Fruit fly (Drosophila melanogaster) whole organism, embryonic: ENCODE measurements around the gene CG10907.

Source experiments
- BEAF-32 ChIP-seq: fragments of 200-800 bp; sonication (Bioruptor generic); optimal IDR thresholded peaks from 3 replicates; lab custom pipeline; 2017; ENCODE audit warnings: missing biosample characterization, missing genetic modification characterization, mild to moderate bottlenecking, moderate library complexity, missing genetic modification reagents
- Bdp1 ChIP-seq: fragments of 200-800 bp; sonication (Bioruptor generic); optimal IDR thresholded peaks from 3 replicates; lab custom pipeline; 2016; ENCODE audit warnings: missing biosample characterization, missing genetic modification characterization
- CG10209 ChIP-seq: fragments of 200-800 bp; sonication (Bioruptor generic); optimal IDR thresholded peaks from 3 replicates; lab custom pipeline; 2017; ENCODE audit warnings: missing biosample characterization, mild to moderate bottlenecking, missing genetic modification characterization, missing genetic modification reagents
- CG10267 ChIP-seq: fragments of 200-800 bp; sonication (Bioruptor generic); optimal IDR thresholded peaks from 2 replicates; lab custom pipeline; 2018; ENCODE audit warnings: missing biosample characterization, mild to moderate bottlenecking, missing genetic modification characterization, moderate library complexity
- CG10274 ChIP-seq: fragments of 200-800 bp; sonication (Bioruptor generic); optimal IDR thresholded peaks from 3 replicates; lab custom pipeline; 2017; ENCODE audit warnings: missing biosample characterization, mild to moderate bottlenecking, missing genetic modification characterization
- CG10959 ChIP-seq: fragments of 200-800 bp; sonication (Bioruptor generic); IDR thresholded peaks from 2 replicates; pipeline ENCODE4 v1.3.6; 2022; ENCODE audit warnings: missing biosample characterization, missing genetic modification characterization
- CG11247 ChIP-seq: fragments of 200-800 bp; sonication (Bioruptor generic); IDR thresholded peaks from 2 replicates; pipeline ENCODE4 v1.3.6; 2022; ENCODE audit warnings: missing biosample characterization, missing genetic modification characterization
- CG11560 ChIP-seq: fragments of 200-800 bp; sonication (Bioruptor generic); IDR thresholded peaks from 3 replicates; pipeline ENCODE4 v1.3.6; 2022; ENCODE audit warnings: missing biosample characterization, missing genetic modification characterization
- CG12391 ChIP-seq: fragments of 200-800 bp; sonication (Bioruptor generic); optimal IDR thresholded peaks from 3 replicates; lab custom pipeline; 2018; ENCODE audit warnings: missing biosample characterization, mild to moderate bottlenecking, missing genetic modification characterization, moderate library complexity
- CG15696 ChIP-seq: fragments of 200-800 bp; sonication (Bioruptor generic); optimal IDR thresholded peaks from 2 replicates; lab custom pipeline; 2019; ENCODE audit warnings: missing biosample characterization, mild to moderate bottlenecking, missing genetic modification characterization, moderate library complexity
- CG1603 ChIP-seq: fragments of 200-800 bp; sonication (Bioruptor generic); optimal IDR thresholded peaks from 2 replicates; lab custom pipeline; 2019; ENCODE audit warnings: missing biosample characterization, mild to moderate bottlenecking, missing genetic modification characterization, moderate library complexity
- CG17361 ChIP-seq: fragments of 200-800 bp; sonication (Bioruptor generic); IDR thresholded peaks from 3 replicates; pipeline ENCODE4 v1.3.6; 2022; ENCODE audit warnings: missing biosample characterization, missing genetic modification characterization
- CG17829 ChIP-seq: fragments of 200-800 bp; optimal IDR thresholded peaks from 2 replicates; lab custom pipeline; 2019; ENCODE audit warnings: missing biosample characterization, mild to moderate bottlenecking, missing genetic modification characterization, moderate library complexity
- CG2120 ChIP-seq: fragments of 200-800 bp; sonication (Bioruptor generic); optimal IDR thresholded peaks from 3 replicates; lab custom pipeline; 2016; ENCODE audit warnings: missing biosample characterization, missing genetic modification characterization
- CG32772 ChIP-seq: fragments of 200-800 bp; sonication (Bioruptor generic); IDR thresholded peaks from 2 replicates; pipeline ENCODE4 v1.3.6; 2022; ENCODE audit warnings: missing biosample characterization, missing genetic modification characterization
- CG33213 ChIP-seq: fragments of 200-800 bp; sonication (Bioruptor generic); optimal IDR thresholded peaks from 3 replicates; lab custom pipeline; 2016; ENCODE audit warnings: missing biosample characterization, missing genetic modification characterization
- CG4282 ChIP-seq: fragments of 200-800 bp; sonication (Bioruptor generic); optimal IDR thresholded peaks from 2 replicates; lab custom pipeline; 2016; ENCODE audit warnings: missing biosample characterization, missing genetic modification characterization
- CG7357 ChIP-seq: fragments of 200-800 bp; sonication (Bioruptor generic); IDR thresholded peaks from 3 replicates; pipeline ENCODE4 v1.3.6; 2022; ENCODE audit warnings: missing biosample characterization, missing genetic modification characterization
- CG8924 ChIP-seq: fragments of 200-800 bp; optimal IDR thresholded peaks from 3 replicates; lab custom pipeline; 2019; ENCODE audit warnings: missing biosample characterization, mild to moderate bottlenecking, missing genetic modification characterization, moderate library complexity
- CHES-1-like ChIP-seq: fragments of 200-800 bp; sonication (Bioruptor generic); optimal IDR thresholded peaks from 2 replicates; lab custom pipeline; 2016; ENCODE audit warnings: missing biosample characterization, missing genetic modification characterization
- D ChIP-seq, 2 experiments: fragments of 200-800 bp in 1 of 2; fragments of >200 bp in 1 of 2; sonication (Bioruptor generic) in 1 of 2; optimal IDR thresholded peaks; 2 replicates in 1 of 2; 3 replicates in 1 of 2; lab custom pipeline; 2017; ENCODE audit warnings: mild to moderate bottlenecking in 1 of 2, missing biosample characterization in 1 of 2, missing genetic modification characterization in 1 of 2, missing genetic modification reagents in 1 of 2
- Dll ChIP-seq: fragments of 200-800 bp; sonication (Bioruptor generic); IDR thresholded peaks from 4 replicates; pipeline ENCODE4 v1.3.6; 2022; ENCODE audit warnings: missing biosample characterization, missing genetic modification characterization; ENCODE audit not compliant: partially characterized antibody
- Hr51 ChIP-seq, 2 experiments: fragments of 200-800 bp; sonication (Bioruptor generic); optimal IDR thresholded peaks; 2 replicates in 1 of 2; 3 replicates in 1 of 2; lab custom pipeline; 2016 to 2018; ENCODE audit warnings: missing biosample characterization in 2 of 2, missing genetic modification characterization in 2 of 2, mild to moderate bottlenecking in 1 of 2, moderate library complexity in 1 of 2
- Lim3 ChIP-seq: fragments of 200-800 bp; sonication (Bioruptor generic); IDR thresholded peaks from 2 replicates; pipeline ENCODE4 v1.3.6; 2022; ENCODE audit warnings: missing biosample characterization, missing genetic modification characterization
- Max ChIP-seq: fragments of 200-800 bp; sonication (Bioruptor generic); optimal IDR thresholded peaks from 2 replicates; lab custom pipeline; 2016; ENCODE audit warnings: missing biosample characterization, mild to moderate bottlenecking, missing genetic modification characterization
- Pdp1 ChIP-seq, 2 experiments: fragments of 200-800 bp; sonication (Bioruptor generic); optimal IDR thresholded peaks; 3 replicates each; lab custom pipeline; 2016; ENCODE audit warnings: missing biosample characterization in 2 of 2, missing genetic modification characterization in 2 of 2, mild to moderate bottlenecking in 1 of 2, moderate library complexity in 1 of 2
- Rx ChIP-seq: fragments of 200-800 bp; sonication (Bioruptor generic); IDR thresholded peaks from 2 replicates; pipeline ENCODE4 v1.3.6; 2022; ENCODE audit warnings: missing biosample characterization, missing genetic modification characterization
- Usf ChIP-seq: fragments of 200-800 bp; sonication (Bioruptor generic); optimal IDR thresholded peaks from 2 replicates; lab custom pipeline; 2017; ENCODE audit warnings: missing genotype, missing biosample characterization, missing genetic modification characterization
- Xbp1 ChIP-seq: fragments of 200-800 bp; sonication (Bioruptor generic); optimal IDR thresholded peaks from 3 replicates; lab custom pipeline; 2016; ENCODE audit warnings: missing biosample characterization, mild to moderate bottlenecking, missing genetic modification characterization
- cad ChIP-seq: fragments of >200 bp; optimal IDR thresholded peaks from 2 replicates; lab custom pipeline; 2017; ENCODE audit warnings: missing biosample characterization, missing genetic modification characterization
- chinmo ChIP-seq: fragments of 200-800 bp; sonication (Bioruptor generic); IDR thresholded peaks from 4 replicates; pipeline ENCODE4 v1.3.6; 2022; ENCODE audit warnings: missing biosample characterization, missing genetic modification characterization; ENCODE audit not compliant: partially characterized antibody
- chm ChIP-seq: fragments of 200-800 bp; sonication (Bioruptor generic); IDR thresholded peaks from 2 replicates; pipeline ENCODE4 v1.3.6; 2022; ENCODE audit warnings: missing biosample characterization, missing genetic modification characterization
- ci ChIP-seq: fragments of 200-800 bp; sonication (Bioruptor generic); IDR thresholded peaks from 3 replicates; pipeline ENCODE4 v1.3.6; 2022; ENCODE audit warnings: missing biosample characterization, missing genetic modification characterization
- gfzf ChIP-seq: fragments of 200-800 bp; sonication (Bioruptor generic); optimal IDR thresholded peaks from 2 replicates; lab custom pipeline; 2016; ENCODE audit warnings: missing biosample characterization, mild to moderate bottlenecking, missing genetic modification characterization, moderate library complexity
- grau ChIP-seq: fragments of 200-800 bp; optimal IDR thresholded peaks from 3 replicates; lab custom pipeline; 2019; ENCODE audit warnings: missing biosample characterization, mild to moderate bottlenecking, missing genetic modification characterization, moderate library complexity
- insv ChIP-seq, 2 experiments: fragments of 200-800 bp; sonication (Bioruptor generic); optimal IDR thresholded peaks; 3 replicates each; lab custom pipeline; 2016 to 2018; ENCODE audit warnings: missing biosample characterization in 2 of 2, missing genetic modification characterization in 2 of 2
- kni ChIP-seq: fragments of 200-800 bp; sonication (Bioruptor generic); optimal IDR thresholded peaks from 3 replicates; lab custom pipeline; 2017; ENCODE audit warnings: mild to moderate bottlenecking, missing biosample characterization, missing genetic modification reagents, missing genetic modification characterization
- otp ChIP-seq: fragments of 200-800 bp; sonication (Bioruptor generic); IDR thresholded peaks from 3 replicates; pipeline ENCODE4, ENCODE4 v1.3.6; 2022; ENCODE audit warnings: missing biosample characterization, missing genetic modification characterization
- phol ChIP-seq: fragments of 200-800 bp; sonication (Bioruptor generic); optimal IDR thresholded peaks from 3 replicates; lab custom pipeline; 2018; ENCODE audit warnings: missing biosample characterization, mild to moderate bottlenecking, missing genetic modification characterization, moderate library complexity
- pita ChIP-seq: fragments of 200-800 bp; sonication (Bioruptor generic); optimal IDR thresholded peaks from 2 replicates; lab custom pipeline; 2017; ENCODE audit warnings: missing biosample characterization, mild to moderate bottlenecking, missing genetic modification characterization
- pzg ChIP-seq: fragments of 200-800 bp; sonication (Bioruptor generic); optimal IDR thresholded peaks from 3 replicates; lab custom pipeline; 2018; ENCODE audit warnings: missing biosample characterization, mild to moderate bottlenecking, missing genetic modification characterization, moderate library complexity
- ranshi ChIP-seq: fragments of 200-800 bp; sonication (Bioruptor generic); IDR thresholded peaks from 2 replicates; pipeline ENCODE4 v1.3.6; 2022; ENCODE audit warnings: missing biosample characterization, missing genetic modification characterization
- sc ChIP-seq, 3 experiments: fragments of >200 bp in 2 of 3; fragments of 200-800 bp in 1 of 3; sonication (Bioruptor generic) in 1 of 3; optimal IDR thresholded peaks; 2 replicates in 2 of 3; 3 replicates in 1 of 3; lab custom pipeline; 2017; ENCODE audit warnings: mild to moderate bottlenecking in 1 of 3, missing biosample characterization in 1 of 3, missing genetic modification characterization in 1 of 3, missing genetic modification reagents in 1 of 3
- slou ChIP-seq: fragments of 200-800 bp; sonication (Bioruptor generic); optimal IDR thresholded peaks from 3 replicates; lab custom pipeline; 2016; ENCODE audit warnings: missing biosample characterization, missing genetic modification characterization
- slp2 ChIP-seq: fragments of 200-800 bp; sonication (Bioruptor generic); optimal IDR thresholded peaks from 2 replicates; lab custom pipeline; 2016; ENCODE audit warnings: missing biosample characterization, missing genetic modification characterization
- sna ChIP-seq: fragments of 200-800 bp; sonication (Bioruptor generic); IDR thresholded peaks from 2 replicates; pipeline ENCODE4 v1.3.6; 2022; ENCODE audit warnings: missing biosample characterization, missing genetic modification characterization; ENCODE audit not compliant: partially characterized antibody
- tup ChIP-seq: fragments of 200-800 bp; sonication (Bioruptor generic); optimal IDR thresholded peaks from 2 replicates; lab custom pipeline; 2016; ENCODE audit warnings: missing biosample characterization, mild to moderate bottlenecking, missing genetic modification characterization, moderate library complexity
- vnd ChIP-seq: fragments of 200-800 bp; sonication (Bioruptor generic); IDR thresholded peaks from 3 replicates; pipeline ENCODE4 v1.3.6; 2022; ENCODE audit warnings: missing biosample characterization, missing genetic modification characterization; ENCODE audit not compliant: partially characterized antibody
- zfh1 ChIP-seq: fragments of 200-800 bp; sonication (Bioruptor generic); IDR thresholded peaks from 3 replicates; pipeline ENCODE4 v1.3.6; 2022; ENCODE audit warnings: missing biosample characterization, missing genetic modification characterization

Gene CG10907

dm6 chr3L:11833296-11833717, 40.0 kb downstream of the CG10907 start, which contains the start of gene CycA (continued):
- peak; percentile 95 for TF ChIP-seq pzg
- no peak for TF ChIP-seq CG10959 (GFP tag; lab: Robert Waterston, UW)
- peak in 1 of 2 experiments; percentile 41 for TF ChIP-seq Hr51 (GFP tag; optimal IDR thresholded peaks at IDR 0.05; lab: Kevin White, UChicago)
- no peak for TF ChIP-seq CG17361
- no peak for TF ChIP-seq CG11560
- no peak for TF ChIP-seq CG7357 (GFP tag; lab: Robert Waterston, UW)
- peak; percentile 84 for TF ChIP-seq chinmo (GFP tag; lab: Robert Waterston, UW)
- peak; percentile 77 for TF ChIP-seq sna (GFP tag; lab: Robert Waterston, UW)
- TF ChIP-seq CG10209 (GFP tag; lab: Kevin White, UChicago) = no peak
- no peak for TF ChIP-seq CHES-1-like
- TF ChIP-seq Bdp1 (GFP tag; lab: Kevin White, UChicago) = no peak
- no peak for TF ChIP-seq Usf
- no peak for TF ChIP-seq D (optimal IDR thresholded peaks at IDR 0.05; lab: Kevin White, UChicago)
- no peak for TF ChIP-seq D (GFP tag; optimal IDR thresholded peaks at IDR 0.05; lab: Kevin White, UChicago)
- TF ChIP-seq CG12391 (tag; lab: Kevin White, UChicago) = peak; percentile 25
- TF ChIP-seq grau (tag; lab: Kevin White, UChicago) = no peak
- no peak for TF ChIP-seq tup (GFP tag; lab: Kevin White, UChicago)
- peak in 1 of 2 experiments; percentile 28 for TF ChIP-seq insv (GFP tag; optimal IDR thresholded peaks at IDR 0.05; lab: Kevin White, UChicago)
- TF ChIP-seq CG17829 (tag; lab: Kevin White, UChicago) = peak; percentile 47
- peak; percentile 15 for TF ChIP-seq Xbp1 (GFP tag; lab: Kevin White, UChicago)
- TF ChIP-seq ci (GFP tag; lab: Robert Waterston, UW) = no peak
- TF ChIP-seq CG10274 = no peak
- peak; percentile 66 for TF ChIP-seq CG8924 (tag; lab: Kevin White, UChicago)
- TF ChIP-seq BEAF-32 = peak; percentile 93
- no peak for TF ChIP-seq cad
- no peak for TF ChIP-seq Rx (GFP tag; lab: Robert Waterston, UW)
- TF ChIP-seq zfh1 (GFP tag; lab: Robert Waterston, UW) = no peak
- no peak for TF ChIP-seq pita (GFP tag; lab: Kevin White, UChicago)
- TF ChIP-seq CG32772 (GFP tag; lab: Robert Waterston, UW) = no peak
- TF ChIP-seq slou (GFP tag; lab: Kevin White, UChicago) = no peak
- TF ChIP-seq chm = peak; percentile 37; the same call in 1 of the 2 replicates
- TF ChIP-seq phol = peak; percentile 72
- no peak for TF ChIP-seq Lim3 (GFP tag; lab: Robert Waterston, UW)
- TF ChIP-seq CG11247 = no peak
- TF ChIP-seq vnd (GFP tag; lab: Robert Waterston, UW) = peak; percentile 74; the same call in 2 of the 3 replicates
- 0 out of 2 replicates have a peak, but pooled peaks have one; percentile 2 for TF ChIP-seq ranshi
- no peak for TF ChIP-seq otp
- peak; percentile 26 for TF ChIP-seq CG4282 (GFP tag; lab: Kevin White, UChicago)
- peak; percentile 86 for TF ChIP-seq Dll (GFP tag; lab: Robert Waterston, UW)
- peak; percentile 49 for TF ChIP-seq CG33213 (GFP tag; lab: Kevin White, UChicago)
- TF ChIP-seq Max (GFP tag; lab: Kevin White, UChicago) = peak; percentile 22
- TF ChIP-seq CG2120 (GFP tag; lab: Kevin White, UChicago) = peak; percentile 13
- no peak for TF ChIP-seq kni (GFP tag; lab: Kevin White, UChicago)
- TF ChIP-seq sc (optimal IDR thresholded peaks at IDR 0.05; lab: Kevin White, UChicago) = no peak
- no peak for TF ChIP-seq sc (GFP tag; optimal IDR thresholded peaks at IDR 0.05; lab: Kevin White, UChicago)
- TF ChIP-seq Pdp1 (GFP tag; optimal IDR thresholded peaks at IDR 0.05; lab: Kevin White, UChicago) = no peak
- peak; percentile 59 for TF ChIP-seq CG1603 (tag; lab: Kevin White, UChicago)
- TF ChIP-seq CG15696 = no peak
- TF ChIP-seq slp2 (GFP tag; lab: Kevin White, UChicago) = no peak
- peak; percentile 61 for TF ChIP-seq gfzf
- TF ChIP-seq CG10267 (tag; lab: Kevin White, UChicago) = peak; percentile 62
